Worm (Caenorhabditis elegans) whole organism, L3 larva: ENCODE results near the gene D2024.18.

Experiments
- ZK546.5 ChIP-seq: sonication (generic microtip); optimal IDR thresholded peaks from 2 replicates; lab custom pipeline; 2017; ENCODE audit warnings: missing biosample characterization, missing genetic modification characterization
- ama-1 ChIP-seq: fragments of 150-350 bp; optimal IDR thresholded peaks from 2 replicates; lab custom pipeline; 2018
- ceh-16 ChIP-seq: sonication (generic microtip); optimal IDR thresholded peaks from 2 replicates; lab custom pipeline; 2017; ENCODE audit warnings: missing biosample characterization, missing genetic modification characterization
- ceh-28 ChIP-seq: fragments of 150-350 bp; optimal IDR thresholded peaks from 2 replicates; lab custom pipeline; 2014; ENCODE audit warnings: missing biosample characterization, missing genetic modification reagents, missing genetic modification characterization
- ceh-82 ChIP-seq: fragments of 150-350 bp; optimal IDR thresholded peaks from 2 replicates; lab custom pipeline; 2014; ENCODE audit warnings: missing biosample characterization, missing genetic modification characterization
- daf-12 ChIP-seq: fragments of 150-350 bp; optimal IDR thresholded peaks from 2 replicates; lab custom pipeline; 2014; ENCODE audit warnings: missing biosample characterization, missing genetic modification reagents, missing genetic modification characterization
- egl-5 ChIP-seq: fragments of 150-350 bp; optimal IDR thresholded peaks from 2 replicates; lab custom pipeline; 2017; ENCODE audit warnings: missing biosample characterization, missing genetic modification reagents, missing genetic modification characterization, inconsistent platforms
- elt-2 ChIP-seq: sonication (generic microtip); optimal IDR thresholded peaks from 2 replicates; lab custom pipeline; 2016; ENCODE audit warnings: missing genetic modification reagents, mild to moderate bottlenecking, missing genetic modification characterization, missing compliant biosample characterization
- elt-3 ChIP-seq, 3 experiments: fragments of 150-350 bp in 1 of 3; sonication (generic microtip) in 2 of 3; optimal IDR thresholded peaks; 2 replicates in 2 of 3; 4 replicates in 1 of 3; lab custom pipeline; 2014 to 2017; ENCODE audit warnings: missing biosample characterization in 3 of 3, missing genetic modification characterization in 3 of 3
- eor-1 ChIP-seq, 2 experiments: fragments of 150-350 bp; optimal IDR thresholded peaks; 2 replicates each; lab custom pipeline; 2014 to 2018; ENCODE audit warnings: missing biosample characterization in 2 of 2, missing genetic modification characterization in 2 of 2
- fkh-10 ChIP-seq: sonication (generic microtip); optimal IDR thresholded peaks from 2 replicates; lab custom pipeline; 2017; ENCODE audit warnings: missing biosample characterization, missing genetic modification reagents, missing genetic modification characterization
- fos-1 ChIP-seq: fragments of 150-350 bp; optimal IDR thresholded peaks from 2 replicates; lab custom pipeline; 2014; ENCODE audit warnings: missing biosample characterization, missing genetic modification characterization
- hmg-11 ChIP-seq: sonication (generic microtip); optimal IDR thresholded peaks from 2 replicates; lab custom pipeline; 2016; ENCODE audit warnings: missing genetic modification characterization, missing compliant biosample characterization
- lin-39 ChIP-seq: fragments of 150-350 bp; optimal IDR thresholded peaks from 2 replicates; lab custom pipeline; 2018; ENCODE audit warnings: missing biosample characterization, missing genetic modification reagents, missing genetic modification characterization
- nhr-23 ChIP-seq: fragments of 150-350 bp; optimal IDR thresholded peaks from 2 replicates; lab custom pipeline; 2014; ENCODE audit warnings: missing biosample characterization, missing genetic modification reagents, missing genetic modification characterization
- nhr-43 ChIP-seq: sonication (generic microtip); optimal IDR thresholded peaks from 2 replicates; lab custom pipeline; 2016; ENCODE audit warnings: mild to moderate bottlenecking, missing genetic modification characterization, missing compliant biosample characterization; ENCODE audit not compliant: poor library complexity, severe bottlenecking
- nhr-76 ChIP-seq: fragments of 150-350 bp; sonication (generic microtip); optimal IDR thresholded peaks from 5 replicates; lab custom pipeline; 2014; ENCODE audit warnings: missing biosample characterization, missing genetic modification characterization
- nhr-77 ChIP-seq: fragments of 150-350 bp; optimal IDR thresholded peaks from 2 replicates; lab custom pipeline; 2014; ENCODE audit warnings: missing biosample characterization, missing genetic modification characterization
- pha-4 ChIP-seq: fragments of 150-350 bp; optimal IDR thresholded peaks from 2 replicates; lab custom pipeline; 2014; ENCODE audit warnings: missing biosample characterization, missing genetic modification reagents, missing genetic modification characterization
- pqm-1 ChIP-seq: fragments of 150-350 bp; optimal IDR thresholded peaks from 2 replicates; lab custom pipeline; 2017; ENCODE audit warnings: missing biosample characterization, missing genetic modification characterization, inconsistent platforms
- sea-2 ChIP-seq: fragments of 150-350 bp; sonication (generic microtip); optimal IDR thresholded peaks from 4 replicates; lab custom pipeline; 2014; ENCODE audit warnings: missing biosample characterization, missing genetic modification reagents, missing genetic modification characterization
- unc-39 ChIP-seq: sonication (generic microtip); optimal IDR thresholded peaks from 4 replicates; lab custom pipeline; 2017; ENCODE audit warnings: missing biosample characterization, missing genetic modification characterization
- ztf-11 ChIP-seq: fragments of 150-350 bp; optimal IDR thresholded peaks from 2 replicates; lab custom pipeline; 2014; ENCODE audit warnings: missing biosample characterization, missing genetic modification characterization
- ztf-4 ChIP-seq: fragments of 150-350 bp; optimal IDR thresholded peaks from 2 replicates; lab custom pipeline; 2014; ENCODE audit warnings: missing biosample characterization, missing genetic modification characterization

The D2024.18 gene

DNA sequence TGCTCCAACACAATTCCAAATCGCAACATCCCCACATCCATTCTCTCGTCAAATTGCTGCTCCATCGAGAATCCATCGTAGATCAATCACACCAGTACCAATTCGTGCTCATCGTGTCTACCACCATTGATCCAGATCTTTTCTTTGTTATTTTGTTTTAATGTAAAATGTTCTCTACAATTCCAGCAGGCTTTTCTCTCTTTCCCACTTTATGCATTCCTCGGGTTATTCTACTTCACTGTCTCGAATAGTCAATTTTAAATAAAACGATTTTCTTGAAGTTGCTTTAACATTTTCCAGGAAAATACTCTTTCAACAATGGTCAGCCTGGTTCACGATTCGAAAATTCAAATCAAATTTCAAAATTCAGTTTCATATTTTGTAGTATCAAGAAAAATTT is 32.7 kb downstream of the D2024.18 start, which contains the start of gene C06E4.1:
TSS of gene C06E4.1 (plus strand) at position 301 of the 400 bp plus-strand sequence.
- TF ChIP-seq eor-1 (tag; optimal IDR thresholded peaks at IDR 0.05; lab: Kevin White, UChicago) (no peak), elt-3 (tag; optimal IDR thresholded peaks at IDR 0.05; lab: Kevin White, UChicago) (no peak), nhr-77 (tag; lab: Kevin White, UChicago) (no peak), ZK546.5 (tag; lab: Kevin White, UChicago) (no peak), fkh-10 (GFP tag; lab: Kevin White, UChicago) (no peak), nhr-43 (tag; lab: Kevin White, UChicago) (no peak), pqm-1 (tag; lab: Kevin White, UChicago) (no peak), ceh-16 (tag; lab: Kevin White, UChicago) (no peak)

DNA sequence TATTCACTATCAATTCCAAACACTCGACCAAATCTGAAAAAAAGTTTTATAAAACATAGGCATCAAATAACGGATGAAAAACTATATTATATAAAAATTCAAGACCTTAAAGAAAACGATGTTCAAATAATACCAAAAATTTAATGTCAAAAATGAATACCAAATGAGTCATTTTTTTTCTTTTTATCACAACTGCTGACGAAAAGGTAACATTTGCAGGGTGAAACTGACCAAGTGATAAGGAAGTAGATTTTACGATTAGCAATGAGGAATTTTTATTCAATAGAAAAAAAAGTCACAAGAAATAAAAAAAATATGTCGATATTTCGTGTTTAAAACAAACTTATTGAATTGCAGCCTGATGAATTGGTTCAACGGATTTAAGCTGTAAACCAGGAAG is 35.6 kb downstream of the D2024.18 start, which contains the start of gene C06E4.8:
TSS of gene C06E4.8 (minus strand) at position 37 of the 400 bp plus-strand sequence.
- peak; percentile 6 for TF ChIP-seq elt-2 (tag; lab: Kevin White, UChicago)
- no peak for TF ChIP-seq ztf-4 (tag; lab: Kevin White, UChicago)

DNA sequence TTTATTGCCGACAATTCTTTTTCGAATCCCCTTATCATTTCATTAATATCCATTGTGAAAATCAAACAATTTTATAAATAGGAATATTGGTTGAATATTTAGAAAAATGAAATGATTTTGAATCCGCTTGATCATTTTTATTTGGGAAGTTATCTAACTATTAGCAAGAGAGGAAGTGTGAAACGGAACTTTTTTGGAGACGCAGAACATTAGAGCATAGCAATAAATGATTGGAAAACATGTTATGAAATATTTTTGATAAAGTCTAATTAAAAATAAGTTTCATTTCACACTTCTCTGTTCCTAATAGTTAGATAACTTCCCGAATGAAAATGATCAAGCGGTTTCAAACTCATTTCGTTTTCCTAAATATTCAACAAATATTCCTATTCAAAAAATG is 37.2 kb downstream of the D2024.18 start, which contains the start of gene F42C5.3:
TSS of gene F42C5.3 (minus strand) at position 101 of the 400 bp plus-strand sequence.
- TF ChIP-seq ceh-82 (tag; lab: Kevin White, UChicago) = no peak
- TF ChIP-seq pha-4 (tag; lab: Kevin White, UChicago) = no peak
- no peak for TF ChIP-seq ama-1 (lab: Kevin White, UChicago)
- TF ChIP-seq hmg-11 = no peak
- no peak for TF ChIP-seq nhr-43 (tag; lab: Kevin White, UChicago)
- TF ChIP-seq unc-39 (tag; lab: Kevin White, UChicago) = no peak
- TF ChIP-seq nhr-23 = no peak
- no peak for TF ChIP-seq ceh-28
- TF ChIP-seq ztf-11 = no peak
- no peak for TF ChIP-seq egl-5 (tag; lab: Kevin White, UChicago)
- TF ChIP-seq, all 47 proteins: peak for 0

DNA sequence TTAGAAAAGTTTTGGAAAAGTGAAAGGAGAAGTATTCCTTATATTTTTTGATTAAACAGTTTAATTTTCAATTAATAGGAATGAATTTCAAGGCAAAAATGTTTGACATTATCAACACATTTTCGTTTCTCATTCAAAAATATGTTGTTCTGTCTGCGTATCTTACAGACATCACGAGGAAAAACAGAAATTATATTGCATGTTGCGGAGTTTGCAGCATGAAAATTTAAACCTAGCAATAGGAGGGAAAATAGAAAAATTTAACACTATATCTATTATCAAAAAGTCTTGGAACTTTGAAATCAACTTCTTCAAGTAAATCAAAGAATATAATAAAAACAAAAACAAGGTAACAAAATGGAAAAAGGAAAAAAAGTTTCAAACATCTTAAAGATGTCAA is 40.8 kb downstream of the D2024.18 start:
- TF ChIP-seq nhr-76 (tag; lab: Kevin White, UChicago) = no peak
- TF ChIP-seq ZK546.5 (tag; lab: Kevin White, UChicago) = no peak
- no peak for TF ChIP-seq sea-2
- TF ChIP-seq elt-2 (tag; lab: Kevin White, UChicago) = peak; percentile 18

DNA sequence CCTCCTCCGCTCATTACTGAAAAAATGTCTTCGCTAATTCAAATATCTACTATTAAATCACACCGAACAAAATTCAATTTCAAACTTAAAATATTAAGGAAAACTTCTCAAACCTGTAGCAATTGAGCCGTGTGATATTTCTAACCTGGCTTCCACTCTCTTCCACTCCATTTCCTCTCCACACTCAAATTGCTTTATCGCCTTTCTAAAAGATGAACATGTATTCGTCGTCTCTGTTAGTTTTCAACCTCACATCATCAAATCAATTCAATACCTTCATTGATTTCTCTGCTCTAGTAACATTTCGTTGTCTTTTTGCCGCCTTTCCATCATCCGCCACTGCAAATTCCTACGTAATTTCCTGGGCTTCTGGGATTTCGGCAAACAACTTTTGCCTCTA is 41.7 kb downstream of the D2024.18 start, which contains the start of gene F42C5.4:
TSS of gene F42C5.4 (minus strand) at position 171 of the 400 bp plus-strand sequence.
- TF ChIP-seq pqm-1 (tag; lab: Kevin White, UChicago) (no peak), daf-12 (no peak), fos-1 (tag; lab: Kevin White, UChicago) (no peak)

DNA sequence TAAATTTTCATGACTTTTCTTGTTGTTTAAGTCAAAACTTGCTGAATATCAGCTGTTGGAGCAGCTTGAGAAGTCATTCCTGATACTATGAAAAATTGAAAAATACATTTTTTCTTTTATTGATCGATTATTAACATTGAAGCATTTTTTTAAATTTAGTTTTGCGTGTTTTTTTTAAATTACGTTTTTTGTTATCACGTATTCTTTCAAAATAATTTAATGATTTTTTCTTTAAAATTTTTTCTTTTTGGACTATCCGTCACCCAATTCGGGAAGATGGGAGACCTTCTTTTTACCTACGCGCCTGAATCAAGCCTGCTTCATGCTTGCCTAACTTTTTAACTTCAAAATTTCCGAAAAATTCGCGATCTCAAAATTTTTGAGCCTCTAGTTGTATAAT is 43.9 kb downstream of the D2024.18 start, which contains the start of gene F42C5.5:
TSS of gene F42C5.5 (minus strand) at position 101 of the 400 bp plus-strand sequence.
- no peak for TF ChIP-seq ceh-82 (tag; lab: Kevin White, UChicago)
- TF ChIP-seq pqm-1 (tag; lab: Kevin White, UChicago) = no peak
- TF ChIP-seq lin-39 (tag; lab: Kevin White, UChicago) = no peak
- no peak for TF ChIP-seq nhr-23
- TF ChIP-seq elt-2 (tag; lab: Kevin White, UChicago) = no peak

DNA sequence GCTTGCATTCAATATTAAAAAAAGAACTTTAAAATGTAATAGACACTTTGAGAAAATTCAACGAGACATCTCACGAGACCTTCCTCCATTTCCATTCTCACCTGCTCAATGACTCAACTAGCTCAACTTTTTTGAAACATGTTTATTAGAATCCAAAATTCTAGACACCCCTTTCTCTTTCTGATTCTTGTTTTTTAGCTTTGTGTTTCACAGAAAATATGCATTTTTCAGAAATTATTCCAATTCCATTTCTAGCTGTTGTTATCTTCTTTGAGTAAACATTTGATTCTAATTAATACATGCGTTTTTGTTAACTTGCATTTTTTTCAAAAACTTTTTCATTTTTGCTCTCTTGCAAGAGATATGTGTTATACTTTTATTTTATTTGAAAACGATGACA is 51.2 kb downstream of the D2024.18 start:
- TF ChIP-seq ceh-82 (tag; lab: Kevin White, UChicago) = no peak
- TF ChIP-seq nhr-76 (tag; lab: Kevin White, UChicago) = no peak
